Worm (Caenorhabditis elegans) whole organism, L4 larva: ENCODE data around the gene pno-1.

ENCODE experiments used
- T20F7.1 ChIP-seq: fragments of 200-800 bp; sonication (Bioruptor generic); optimal IDR thresholded peaks from 2 replicates; lab custom pipeline; 2018; ENCODE audit warnings: mild to moderate bottlenecking, missing genetic modification characterization, missing compliant biosample characterization
- Y48G9A.11 ChIP-seq: fragments of 200-800 bp; sonication (Bioruptor generic); IDR thresholded peaks from 2 replicates; pipeline ENCODE4 v1.3.6; 2022; ENCODE audit warnings: missing genetic modification reagents, missing genetic modification characterization, missing compliant biosample characterization
- Y5F2A.4 ChIP-seq: fragments of 200-800 bp; sonication (Bioruptor generic); optimal IDR thresholded peaks from 2 replicates; lab custom pipeline; 2018; ENCODE audit warnings: mild to moderate bottlenecking, missing genetic modification characterization, missing compliant biosample characterization
- Y75B8A.6 ChIP-seq: fragments of 200-800 bp; sonication (Bioruptor generic); IDR thresholded peaks from 2 replicates; pipeline ENCODE4 v1.3.6; 2022; ENCODE audit warnings: missing genetic modification reagents, missing genetic modification characterization, missing compliant biosample characterization
- ZK546.5 ChIP-seq, 2 experiments: sonication (generic microtip); optimal IDR thresholded peaks; 2 replicates each; lab custom pipeline; 2017; ENCODE audit warnings: missing biosample characterization in 2 of 2, missing genetic modification characterization in 2 of 2
- aha-1 ChIP-seq: fragments of 150-350 bp; peaks from one replicate; lab custom pipeline; 2014; ENCODE audit warnings: missing biosample characterization, missing genetic modification characterization
- aly-2 ChIP-seq: sonication (generic microtip); optimal IDR thresholded peaks from 2 replicates; lab custom pipeline; 2018; ENCODE audit warnings: missing biosample characterization, missing genetic modification characterization
- ama-1 ChIP-seq: fragments of 150-350 bp; optimal IDR thresholded peaks from 2 replicates; lab custom pipeline; 2014; ENCODE audit warnings: inconsistent platforms, mixed read lengths
- ceh-20 ChIP-seq: fragments of 200-800 bp; sonication (Bioruptor generic); IDR thresholded peaks from 2 replicates; pipeline ENCODE4 v1.3.6; 2022; ENCODE audit warnings: missing genetic modification reagents, missing genetic modification characterization, missing compliant biosample characterization
- ceh-44 ChIP-seq: fragments of 200-800 bp; sonication (Bioruptor generic); IDR thresholded peaks from 2 replicates; pipeline ENCODE4 v1.3.6; 2022; ENCODE audit warnings: missing genetic modification reagents, missing genetic modification characterization, missing compliant biosample characterization
- daf-16 ChIP-seq, 3 experiments: sonication (generic microtip); optimal IDR thresholded peaks; 2 replicates each; lab custom pipeline; 2016 to 2017; ENCODE audit warnings: missing genetic modification characterization in 3 of 3, missing genetic modification reagents in 3 of 3, mild to moderate bottlenecking in 2 of 3, missing compliant biosample characterization in 2 of 3, missing biosample characterization in 1 of 3, moderate library complexity in 1 of 3
- daf-8 ChIP-seq: fragments of 200-800 bp; sonication (Bioruptor generic); IDR thresholded peaks from 2 replicates; pipeline ENCODE4 v1.3.6; 2022; ENCODE audit warnings: missing genetic modification characterization, missing compliant biosample characterization
- dmd-6 ChIP-seq: fragments of 200-800 bp; sonication (Bioruptor generic); IDR thresholded peaks from 2 replicates; pipeline ENCODE4 v1.3.6; 2022; ENCODE audit warnings: missing genetic modification reagents, missing genetic modification characterization, missing compliant biosample characterization
- dmd-8 ChIP-seq: fragments of 200-800 bp; sonication (Bioruptor generic); IDR thresholded peaks from 2 replicates; pipeline ENCODE4 v1.3.6; 2022; ENCODE audit warnings: missing genetic modification characterization, missing compliant biosample characterization
- dpl-1 ChIP-seq: fragments of 150-350 bp; optimal IDR thresholded peaks from 2 replicates; lab custom pipeline; 2014; ENCODE audit warnings: missing biosample characterization, missing genetic modification reagents, missing genetic modification characterization
- duxl-1 ChIP-seq: sonication (generic microtip); optimal IDR thresholded peaks from 2 replicates; lab custom pipeline; 2016; ENCODE audit warnings: mild to moderate bottlenecking, missing genetic modification characterization, moderate library complexity, missing compliant biosample characterization; ENCODE audit not compliant: poor library complexity
- dve-1 ChIP-seq: sonication (generic microtip); optimal IDR thresholded peaks from 2 replicates; lab custom pipeline; 2017; ENCODE audit warnings: antibody characterized with exemption, mild to moderate bottlenecking, missing genetic modification characterization, missing compliant biosample characterization; ENCODE audit not compliant: insufficient read depth
- egl-27 ChIP-seq: sonication (generic microtip); optimal IDR thresholded peaks from 3 replicates; lab custom pipeline; 2017; ENCODE audit warnings: missing biosample characterization, missing genetic modification reagents, missing genetic modification characterization
- fkh-10 ChIP-seq: fragments of 150-350 bp; optimal IDR thresholded peaks from 2 replicates; lab custom pipeline; 2014; ENCODE audit warnings: missing biosample characterization, missing genetic modification reagents, missing genetic modification characterization
- fos-1 ChIP-seq: fragments of 150-350 bp; optimal IDR thresholded peaks from 2 replicates; lab custom pipeline; 2014; ENCODE audit warnings: missing biosample characterization, missing genetic modification characterization
- hlh-11 ChIP-seq: fragments of 200-800 bp; sonication (Bioruptor generic); optimal IDR thresholded peaks from 2 replicates; lab custom pipeline; 2018; ENCODE audit warnings: mild to moderate bottlenecking, missing genetic modification characterization, missing compliant biosample characterization
- hlh-30 ChIP-seq: sonication (generic microtip); optimal IDR thresholded peaks from 2 replicates; lab custom pipeline; 2017; ENCODE audit warnings: antibody characterized with exemption, mild to moderate bottlenecking, missing genetic modification characterization, missing compliant biosample characterization; ENCODE audit not compliant: insufficient read depth
- lim-7 ChIP-seq: fragments of 200-800 bp; sonication (Bioruptor generic); IDR thresholded peaks from 2 replicates; pipeline ENCODE4 v1.3.6; 2022; ENCODE audit warnings: missing genetic modification characterization, missing compliant biosample characterization
- lin-29 ChIP-seq: fragments of 200-800 bp; sonication (Bioruptor generic); IDR thresholded peaks from 2 replicates; pipeline ENCODE4 v1.3.6; 2022; ENCODE audit warnings: missing genetic modification reagents, missing genetic modification characterization, missing compliant biosample characterization
- lsy-2 ChIP-seq, 2 experiments: fragments of 150-350 bp in 1 of 2; sonication (generic microtip) in 1 of 2; optimal IDR thresholded peaks; 2 replicates each; lab custom pipeline; 2014 to 2017; ENCODE audit warnings: missing biosample characterization in 2 of 2, missing genetic modification characterization in 2 of 2
- madf-5 ChIP-seq, 2 experiments: fragments of 200-800 bp; sonication (Bioruptor generic); IDR thresholded peaks; 2 replicates each; pipeline ENCODE4 v1.3.6; 2022; ENCODE audit warnings: missing compliant biosample characterization in 2 of 2, missing genetic modification characterization in 2 of 2
- madf-9 ChIP-seq: fragments of 200-800 bp; sonication (Bioruptor generic); conservative IDR thresholded peaks from 2 replicates; pipeline ENCODE4 v1.3.6; 2022; ENCODE audit warnings: missing genetic modification reagents, missing genetic modification characterization, missing compliant biosample characterization
- mdt-29 ChIP-seq: fragments of 200-800 bp; sonication (Bioruptor generic); IDR thresholded peaks from 2 replicates; pipeline ENCODE4 v1.3.6; 2022; ENCODE audit warnings: missing genetic modification reagents, missing genetic modification characterization, missing compliant biosample characterization
- mes-2 ChIP-seq: sonication (generic microtip); optimal IDR thresholded peaks from 2 replicates; lab custom pipeline; 2016; ENCODE audit warnings: missing genotype, mild to moderate bottlenecking, missing genetic modification characterization, missing compliant biosample characterization; ENCODE audit not compliant: poor library complexity, severe bottlenecking
- mxl-3 ChIP-seq: fragments of 200-800 bp; sonication (Bioruptor generic); optimal IDR thresholded peaks from 2 replicates; lab custom pipeline; 2018; ENCODE audit warnings: mild to moderate bottlenecking, missing genetic modification characterization, missing compliant biosample characterization
- nhr-10 ChIP-seq: fragments of 150-350 bp; optimal IDR thresholded peaks from 2 replicates; lab custom pipeline; 2014; ENCODE audit warnings: missing biosample characterization, missing genetic modification characterization
- nhr-11 ChIP-seq: fragments of 150-350 bp; optimal IDR thresholded peaks from 2 replicates; lab custom pipeline; 2014; ENCODE audit warnings: missing biosample characterization, missing genetic modification characterization
- nhr-76 ChIP-seq: fragments of 150-350 bp; optimal IDR thresholded peaks from 2 replicates; lab custom pipeline; 2014; ENCODE audit warnings: missing biosample characterization, missing genetic modification characterization
- nhr-77 ChIP-seq: fragments of 150-350 bp; optimal IDR thresholded peaks from 2 replicates; lab custom pipeline; 2014; ENCODE audit warnings: missing biosample characterization, missing genetic modification characterization
- pha-4 ChIP-seq, 2 experiments: fragments of 150-350 bp in 1 of 2; fragments of 200-800 bp in 1 of 2; sonication (Bioruptor generic) in 1 of 2; IDR thresholded peaks in 1 of 2; optimal IDR thresholded peaks in 1 of 2; 2 replicates each; pipeline versions ENCODE4 v1.3.6 to Lab custom; 2014 to 2022; ENCODE audit warnings: missing genetic modification characterization in 2 of 2, missing genetic modification reagents in 2 of 2, missing biosample characterization in 1 of 2, missing compliant biosample characterization in 1 of 2
- php-3 ChIP-seq: fragments of 200-800 bp; sonication (Bioruptor generic); IDR thresholded peaks from 2 replicates; pipeline ENCODE4 v1.3.6; 2022; ENCODE audit warnings: missing genetic modification reagents, missing genetic modification characterization, missing compliant biosample characterization
- pqm-1 ChIP-seq: sonication (generic microtip); optimal IDR thresholded peaks from 2 replicates; lab custom pipeline; 2017; ENCODE audit warnings: missing biosample characterization, missing genetic modification characterization
- rbr-2 ChIP-seq: sonication (generic microtip); optimal IDR thresholded peaks from 2 replicates; lab custom pipeline; 2016; ENCODE audit warnings: missing genotype, missing genetic modification characterization, missing compliant biosample characterization
- sdz-12 ChIP-seq: fragments of 200-800 bp; sonication (Bioruptor generic); optimal IDR thresholded peaks from 2 replicates; lab custom pipeline; 2018; ENCODE audit warnings: mild to moderate bottlenecking, missing genetic modification characterization, missing compliant biosample characterization
- set-16 ChIP-seq: fragments of 200-800 bp; sonication (Bioruptor generic); IDR thresholded peaks from 2 replicates; pipeline ENCODE4 v1.3.6; 2022; ENCODE audit warnings: missing genetic modification reagents, missing genetic modification characterization, missing compliant biosample characterization
- skn-1 ChIP-seq: fragments of 150-350 bp; optimal IDR thresholded peaks from 2 replicates; lab custom pipeline; 2014; ENCODE audit warnings: missing biosample characterization, missing genetic modification characterization
- tra-1 ChIP-seq: fragments of 200-800 bp; sonication (Bioruptor generic); IDR thresholded peaks from 2 replicates; pipeline ENCODE4 v1.3.6; 2022; ENCODE audit warnings: missing genetic modification reagents, missing genetic modification characterization, missing compliant biosample characterization
- unc-62 ChIP-seq, 3 experiments: fragments of 150-350 bp in 1 of 3; sonication (generic microtip); optimal IDR thresholded peaks in 2 of 3; peaks in 1 of 3; 1 replicate in 1 of 3; 2 replicates in 2 of 3; lab custom pipeline; 2014 to 2017; ENCODE audit warnings: missing biosample characterization in 3 of 3, missing genetic modification characterization in 3 of 3, missing genetic modification reagents in 3 of 3, missing genotype in 1 of 3
- zfp-2 ChIP-seq: sonication (generic microtip); optimal IDR thresholded peaks from 2 replicates; lab custom pipeline; 2016; ENCODE audit warnings: mild to moderate bottlenecking, missing genetic modification characterization, missing compliant biosample characterization

The pno-1 gene

DNA sequence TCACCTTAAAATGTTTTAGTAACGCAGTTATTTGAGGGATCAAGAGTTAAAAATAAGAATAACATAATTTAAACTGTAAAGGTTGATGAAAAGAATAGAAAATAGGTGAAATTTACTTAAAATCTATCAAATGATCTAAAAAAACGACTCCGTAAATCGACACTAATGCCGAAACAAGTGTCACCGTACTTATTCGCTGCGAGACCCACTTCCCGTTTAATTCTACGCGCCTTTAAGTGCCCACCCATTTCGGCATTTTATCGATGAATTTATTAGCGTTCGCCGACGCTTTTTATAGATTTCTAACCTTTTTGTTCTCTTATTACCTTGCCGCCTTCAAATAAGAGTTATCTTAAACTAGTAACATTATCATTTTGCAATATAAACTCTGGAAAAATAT is 3.4 kb upstream of the pno-1 start, which contains the start of the genes Y53C12B.1 and nos-3 (continued):
- TF ChIP-seq lim-7 (GFP tag; lab: Robert Waterston, UW): no peak
- peak; percentile 59 for TF ChIP-seq nhr-77

DNA sequence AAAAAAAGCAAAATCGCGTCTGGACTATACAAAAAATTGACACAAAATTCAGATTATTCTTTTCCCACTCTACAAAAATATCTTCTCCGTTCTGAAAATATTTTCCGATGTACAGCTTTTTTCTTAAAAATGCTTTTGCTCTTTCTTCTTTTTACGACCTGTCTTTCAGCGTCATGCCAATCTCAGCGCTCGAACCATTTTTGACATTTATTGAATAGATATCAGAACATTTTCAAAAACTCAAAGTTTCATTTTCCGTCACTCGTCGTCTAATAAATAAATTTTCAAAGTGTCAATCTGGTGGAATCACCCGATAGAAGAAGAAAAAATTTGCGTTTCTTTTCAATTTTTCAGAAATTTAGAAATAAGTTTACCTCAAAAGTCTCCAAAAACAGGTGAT is 1.3 kb downstream of the pno-1 start:
- no peak for TF ChIP-seq Y5F2A.4
- TF ChIP-seq pha-4 (GFP tag; IDR thresholded peaks at IDR 0.05; lab: Robert Waterston, UW): peak; percentile 29; the same call in 1 of the 2 replicates
- TF ChIP-seq pha-4 (tag; optimal IDR thresholded peaks at IDR 0.05; lab: Kevin White, UChicago): no peak
- peak; percentile 42 for TF ChIP-seq aha-1 (tag; lab: Kevin White, UChicago)
- TF ChIP-seq dmd-6 (GFP tag; lab: Robert Waterston, UW): peak; percentile 91
- TF ChIP-seq hlh-30 (tag; lab: Kevin White, UChicago): no peak
- TF ChIP-seq tra-1 (GFP tag; lab: Robert Waterston, UW): peak; percentile 62
- TF ChIP-seq daf-16 (GFP tag; optimal IDR thresholded peaks at IDR 0.05; lab: Kevin White, UChicago): no peak
- TF ChIP-seq daf-16 (tag; optimal IDR thresholded peaks at IDR 0.05; lab: Kevin White, UChicago): peak; percentile 46
- TF ChIP-seq lsy-2 (tag; optimal IDR thresholded peaks at IDR 0.05; lab: Kevin White, UChicago): peak in 1 of 2 experiments; percentile 3
- TF ChIP-seq dve-1: peak; percentile 78
- peak; percentile 8 for TF ChIP-seq T20F7.1 (GFP tag; lab: Kevin White, UChicago)
- peak; percentile 89 for TF ChIP-seq php-3 (GFP tag; lab: Robert Waterston, UW)
- TF ChIP-seq ceh-20: no peak
- peak; percentile 48; the same call in 1 of the 2 replicates for TF ChIP-seq mdt-29 (GFP tag; lab: Robert Waterston, UW)
- TF ChIP-seq unc-62 (GFP tag; optimal IDR thresholded peaks at IDR 0.05 in 1 of 2; lab: Kevin White, UChicago): peak in 1 of 2 experiments; percentile 82
- TF ChIP-seq unc-62 (tag; optimal IDR thresholded peaks at IDR 0.05; lab: Kevin White, UChicago): no peak
- no peak for TF ChIP-seq nhr-10
- peak; percentile 16 for TF ChIP-seq hlh-11 (tag; lab: Kevin White, UChicago)
- TF ChIP-seq, all 104 proteins: peak for 12

DNA sequence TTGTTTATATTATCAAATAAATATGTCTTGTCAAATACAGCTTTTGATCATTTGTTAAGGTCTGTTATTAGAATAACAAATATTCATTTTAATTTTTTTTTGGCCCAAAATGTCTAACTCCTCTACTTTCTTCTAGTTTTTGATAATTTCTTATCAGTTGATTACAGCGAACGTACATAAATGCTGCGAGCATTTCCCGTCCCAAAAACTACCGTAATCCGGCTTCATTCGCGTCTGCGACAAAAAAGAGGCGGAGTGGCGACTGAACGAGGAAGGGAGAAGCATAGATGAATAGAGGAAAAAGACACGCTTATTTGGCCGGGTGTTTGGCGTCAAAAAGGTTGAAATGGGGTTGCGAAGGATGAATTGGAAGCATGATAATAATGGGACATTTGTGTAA is 2.1 kb downstream of the pno-1 start:
- TF ChIP-seq ama-1 (lab: Kevin White, UChicago) (no peak), lsy-2 (tag; optimal IDR thresholded peaks at IDR 0.05; lab: Kevin White, UChicago) (peak in 1 of 2 experiments; percentile 81), nhr-10 (peak; percentile 52), egl-27 (tag; lab: Kevin White, UChicago) (no peak), dve-1 (peak; percentile 88), aly-2 (no peak), pqm-1 (tag; lab: Kevin White, UChicago) (peak; percentile 90), lin-29 (GFP tag; lab: Robert Waterston, UW) (no peak), hlh-11 (tag; lab: Kevin White, UChicago) (peak; percentile 80), ZK546.5 (tag; optimal IDR thresholded peaks at IDR 0.05; lab: Kevin White, UChicago) (no peak), rbr-2 (tag; lab: Kevin White, UChicago) (no peak), nhr-76 (no peak), fos-1 (tag; lab: Kevin White, UChicago) (no peak), dmd-6 (GFP tag; lab: Robert Waterston, UW) (peak; percentile 73), Y75B8A.6 (GFP tag; lab: Robert Waterston, UW) (no peak), ceh-44 (GFP tag; lab: Robert Waterston, UW) (no peak), lim-7 (GFP tag; lab: Robert Waterston, UW) (no peak), set-16 (no peak), madf-9 (GFP tag; lab: Robert Waterston, UW) (no peak), sdz-12 (no peak), tra-1 (GFP tag; lab: Robert Waterston, UW) (0 out of 2 replicates have a peak, but pooled peaks have one; percentile 48), madf-5 (GFP tag; IDR thresholded peaks at IDR 0.05; lab: Robert Waterston, UW) (no peak), zfp-2 (no peak), duxl-1 (tag; lab: Kevin White, UChicago) (no peak), Y48G9A.11 (no peak), fkh-10 (GFP tag; lab: Kevin White, UChicago) (no peak), daf-8 (GFP tag; lab: Robert Waterston, UW) (no peak), skn-1 (tag; lab: Kevin White, UChicago) (no peak), mxl-3 (GFP tag; lab: Kevin White, UChicago) (peak; percentile 22), dmd-8 (GFP tag; lab: Robert Waterston, UW) (no peak), dpl-1 (no peak), nhr-11 (tag; lab: Kevin White, UChicago) (no peak), mes-2 (tag; lab: Kevin White, UChicago) (no peak), daf-16 (GFP tag; optimal IDR thresholded peaks at IDR 0.05; lab: Kevin White, UChicago) (peak in 1 of 2 experiments; percentile 24), daf-16 (tag; optimal IDR thresholded peaks at IDR 0.05; lab: Kevin White, UChicago) (peak; percentile 87), pha-4 (GFP tag; IDR thresholded peaks at IDR 0.05; lab: Robert Waterston, UW) (no peak), pha-4 (tag; optimal IDR thresholded peaks at IDR 0.05; lab: Kevin White, UChicago) (no peak)
